Fruit fly (Drosophila melanogaster): ENCODE results near the gene Cyp4ae1.

dm6 chrX:2199303-2199702 is 20.5 kb downstream of the Cyp4ae1 start:
- no peak for TF ChIP-seq CG14050 (GFP tag; IDR thresholded peaks at IDR 0.05)
- no peak for TF ChIP-seq CG1647 (GFP tag; optimal IDR thresholded peaks at IDR 0.05)
- no peak for TF ChIP-seq CG17385 (GFP tag; optimal IDR thresholded peaks at IDR 0.05)
- no peak for TF ChIP-seq CG3281 (GFP tag; optimal IDR thresholded peaks at IDR 0.05)
- no peak for TF ChIP-seq hbn (GFP tag; IDR thresholded peaks at IDR 0.05; ENCODE audit: partially characterized antibody)
- no peak for TF ChIP-seq bowl (GFP tag; IDR thresholded peaks at IDR 0.05)
- TF ChIP-seq br (optimal IDR thresholded peaks at IDR 0.05), result no peak
- TF ChIP-seq CG7987 (GFP tag; optimal IDR thresholded peaks at IDR 0.05), result no peak
- TF ChIP-seq CG17829 (tag; optimal IDR thresholded peaks at IDR 0.05), result no peak
- TF ChIP-seq jigr1 (GFP tag; IDR thresholded peaks at IDR 0.05), result no peak
- TF ChIP-seq CG12769 (tag; optimal IDR thresholded peaks at IDR 0.05), result no peak
- TF ChIP-seq chinmo (GFP tag; IDR thresholded peaks at IDR 0.05; ENCODE audit: partially characterized antibody), result peak; percentile 75; the same call in 1 of the 4 replicates
- TF ChIP-seq CG15073 (GFP tag; optimal IDR thresholded peaks at IDR 0.05), result no peak
